Fruit fly (Drosophila melanogaster) whole organism, embryonic: ENCODE results near the gene Schip1.

Source experiments
- ATbp ChIP-seq: fragments of 200-800 bp; sonication (Bioruptor generic); optimal IDR thresholded peaks from 2 replicates; lab custom pipeline; 2017; ENCODE audit warnings: missing biosample characterization, mild to moderate bottlenecking, missing genetic modification characterization, missing genetic modification reagents
- Adf1 ChIP-seq: fragments of 200-800 bp; sonication (Bioruptor generic); IDR thresholded peaks from 2 replicates; pipeline ENCODE4 v1.3.6; 2022; ENCODE audit warnings: missing biosample characterization, missing genetic modification characterization
- BEAF-32 ChIP-seq: fragments of 200-800 bp; sonication (Bioruptor generic); optimal IDR thresholded peaks from 3 replicates; lab custom pipeline; 2017; ENCODE audit warnings: missing biosample characterization, missing genetic modification characterization, mild to moderate bottlenecking, moderate library complexity, missing genetic modification reagents
- Bgb ChIP-seq: fragments of 200-800 bp; sonication (Bioruptor generic); IDR thresholded peaks from 2 replicates; pipeline ENCODE4 v1.3.6; 2022; ENCODE audit warnings: missing biosample characterization, missing genetic modification characterization; ENCODE audit not compliant: partially characterized antibody
- CG13287 ChIP-seq: fragments of 200-800 bp; sonication (Bioruptor generic); IDR thresholded peaks from 2 replicates; pipeline ENCODE4 v1.3.6; 2022; ENCODE audit warnings: missing biosample characterization, missing genetic modification characterization; ENCODE audit not compliant: partially characterized antibody
- CG14014 ChIP-seq: fragments of 200-800 bp; sonication (Bioruptor generic); IDR thresholded peaks from 2 replicates; pipeline ENCODE4 v1.3.6; 2022; ENCODE audit warnings: missing biosample characterization, missing genetic modification characterization
- CG14860 ChIP-seq: fragments of 200-800 bp; sonication (Bioruptor generic); IDR thresholded peaks from 3 replicates; pipeline ENCODE4 v1.3.6; 2022; ENCODE audit warnings: missing biosample characterization, missing genetic modification characterization; ENCODE audit not compliant: partially characterized antibody
- CG15479 ChIP-seq: fragments of 200-800 bp; sonication (Bioruptor generic); optimal IDR thresholded peaks from 3 replicates; lab custom pipeline; 2019; ENCODE audit warnings: missing biosample characterization, mild to moderate bottlenecking, missing genetic modification characterization, moderate library complexity
- CG15514 ChIP-seq: fragments of 200-800 bp; sonication (Bioruptor generic); optimal IDR thresholded peaks from 3 replicates; lab custom pipeline; 2017; ENCODE audit warnings: missing biosample characterization, missing genetic modification characterization, mild to moderate bottlenecking, moderate library complexity, missing genetic modification reagents
- CG17359 ChIP-seq: fragments of 200-800 bp; sonication (Bioruptor generic); optimal IDR thresholded peaks from 3 replicates; lab custom pipeline; 2018; ENCODE audit warnings: missing biosample characterization, mild to moderate bottlenecking, missing genetic modification characterization, moderate library complexity
- CG1832 ChIP-seq: fragments of 200-800 bp; sonication (Bioruptor generic); optimal IDR thresholded peaks from 2 replicates; lab custom pipeline; 2017; ENCODE audit warnings: missing biosample characterization, mild to moderate bottlenecking, missing genetic modification characterization, inconsistent platforms
- CG18619 ChIP-seq: fragments of 200-800 bp; sonication (Bioruptor generic); optimal IDR thresholded peaks from 3 replicates; lab custom pipeline; 2017; ENCODE audit warnings: missing biosample characterization, mild to moderate bottlenecking, missing genetic modification characterization
- CG2116 ChIP-seq: fragments of 200-800 bp; sonication (Bioruptor generic); optimal IDR thresholded peaks from 3 replicates; lab custom pipeline; 2018; ENCODE audit warnings: missing biosample characterization, mild to moderate bottlenecking, missing genetic modification characterization
- CG42726 ChIP-seq: fragments of 200-800 bp; sonication (Bioruptor generic); IDR thresholded peaks from 2 replicates; pipeline ENCODE4 v1.3.6; 2022; ENCODE audit warnings: missing biosample characterization, missing genetic modification characterization; ENCODE audit not compliant: partially characterized antibody
- Dll ChIP-seq: fragments of 200-800 bp; sonication (Bioruptor generic); IDR thresholded peaks from 4 replicates; pipeline ENCODE4 v1.3.6; 2022; ENCODE audit warnings: missing biosample characterization, missing genetic modification characterization; ENCODE audit not compliant: partially characterized antibody
- Doc3 ChIP-seq: fragments of 200-800 bp; sonication (Bioruptor generic); IDR thresholded peaks from 3 replicates; pipeline ENCODE4 v1.3.6; 2022; ENCODE audit warnings: missing biosample characterization, missing genetic modification characterization; ENCODE audit not compliant: partially characterized antibody
- Dref ChIP-seq: fragments of 200-800 bp; sonication (Bioruptor generic); IDR thresholded peaks from 2 replicates; pipeline ENCODE4 v1.3.6; 2022; ENCODE audit warnings: missing biosample characterization, missing genetic modification characterization
- Drgx ChIP-seq: fragments of 200-800 bp; sonication (Bioruptor generic); IDR thresholded peaks from 2 replicates; pipeline ENCODE4 v1.3.6; 2022; ENCODE audit warnings: missing biosample characterization, missing genetic modification characterization
- E2f2 ChIP-seq: fragments of 200-800 bp; sonication (Bioruptor generic); IDR thresholded peaks from 2 replicates; pipeline ENCODE4 v1.3.6; 2022; ENCODE audit warnings: missing biosample characterization, missing genetic modification characterization
- Hr51 ChIP-seq, 2 experiments: fragments of 200-800 bp; sonication (Bioruptor generic); optimal IDR thresholded peaks; 2 replicates in 1 of 2; 3 replicates in 1 of 2; lab custom pipeline; 2016 to 2018; ENCODE audit warnings: missing biosample characterization in 2 of 2, missing genetic modification characterization in 2 of 2, mild to moderate bottlenecking in 1 of 2, moderate library complexity in 1 of 2
- Hr78 ChIP-seq, 2 experiments: fragments of 200-800 bp in 1 of 2; fragments of >200 bp in 1 of 2; sonication (Bioruptor generic) in 1 of 2; optimal IDR thresholded peaks; 2 replicates each; lab custom pipeline; 2017 to 2019; ENCODE audit warnings: missing biosample characterization in 2 of 2, missing genetic modification characterization in 2 of 2, mild to moderate bottlenecking in 1 of 2, moderate library complexity in 1 of 2
- Kr ChIP-seq: fragments of 200-800 bp; sonication (Bioruptor generic); optimal IDR thresholded peaks from 2 replicates; lab custom pipeline; 2017; ENCODE audit warnings: missing biosample characterization, mild to moderate bottlenecking, missing genetic modification characterization
- MESR4 ChIP-seq: fragments of 200-800 bp; sonication (Bioruptor generic); optimal IDR thresholded peaks from 2 replicates; lab custom pipeline; 2018; ENCODE audit warnings: missing biosample characterization, mild to moderate bottlenecking, missing genetic modification characterization, moderate library complexity
- Med ChIP-seq: fragments of 200-800 bp; sonication (Bioruptor generic); peaks from one replicate; lab custom pipeline; 2016; ENCODE audit warnings: missing biosample characterization, missing genetic modification characterization, mild to moderate bottlenecking, inconsistent platforms, moderate library complexity
- Mes4 ChIP-seq: fragments of 200-800 bp; sonication (Bioruptor generic); optimal IDR thresholded peaks from 2 replicates; lab custom pipeline; 2016; ENCODE audit warnings: missing biosample characterization, missing genetic modification characterization
- Neu2 ChIP-seq: fragments of 200-800 bp; sonication (Bioruptor generic); optimal IDR thresholded peaks from 3 replicates; lab custom pipeline; 2016; ENCODE audit warnings: missing biosample characterization, missing genetic modification characterization, borderline replicate concordance
- Nf-YA ChIP-seq: fragments of 200-800 bp; sonication (Bioruptor generic); IDR thresholded peaks from 2 replicates; pipeline ENCODE4 v1.3.6; 2022; ENCODE audit warnings: missing biosample characterization, missing genetic modification characterization
- Rx ChIP-seq: fragments of 200-800 bp; sonication (Bioruptor generic); IDR thresholded peaks from 2 replicates; pipeline ENCODE4 v1.3.6; 2022; ENCODE audit warnings: missing biosample characterization, missing genetic modification characterization
- Scr ChIP-seq: fragments of 200-800 bp; sonication (Bioruptor generic); IDR thresholded peaks from 2 replicates; pipeline ENCODE4 v1.3.6; 2022; ENCODE audit warnings: missing biosample characterization, missing genetic modification characterization; ENCODE audit not compliant: partially characterized antibody
- Sry-β ChIP-seq: fragments of 200-800 bp; sonication (Bioruptor generic); optimal IDR thresholded peaks from 2 replicates; lab custom pipeline; 2018; ENCODE audit warnings: missing biosample characterization, mild to moderate bottlenecking, missing genetic modification characterization, moderate library complexity
- bbx ChIP-seq: fragments of 200-800 bp; sonication (Bioruptor generic); IDR thresholded peaks from 2 replicates; pipeline ENCODE4 v1.3.6; 2022; ENCODE audit warnings: missing biosample characterization, missing genetic modification characterization; ENCODE audit not compliant: partially characterized antibody
- bowl ChIP-seq: fragments of 200-800 bp; sonication (Bioruptor generic); IDR thresholded peaks from 2 replicates; pipeline ENCODE4 v1.3.6; 2022; ENCODE audit warnings: missing biosample characterization, missing genetic modification characterization
- corto ChIP-seq: fragments of 200-800 bp; sonication (Bioruptor generic); optimal IDR thresholded peaks from 2 replicates; lab custom pipeline; 2016; ENCODE audit warnings: missing biosample characterization, mild to moderate bottlenecking, missing genetic modification characterization, moderate library complexity
- crp ChIP-seq, 2 experiments: fragments of 200-800 bp; sonication (Bioruptor generic); optimal IDR thresholded peaks; 2 replicates in 1 of 2; 3 replicates in 1 of 2; lab custom pipeline; 2017; ENCODE audit warnings: missing biosample characterization in 2 of 2, missing genetic modification characterization in 2 of 2, mild to moderate bottlenecking in 1 of 2, moderate library complexity in 1 of 2
- esg ChIP-seq: fragments of 200-800 bp; sonication (Bioruptor generic); conservative IDR thresholded peaks from 2 replicates; pipeline ENCODE4 v1.3.6; 2022; ENCODE audit warnings: missing biosample characterization, missing genetic modification characterization
- gfzf ChIP-seq: fragments of 200-800 bp; sonication (Bioruptor generic); optimal IDR thresholded peaks from 2 replicates; lab custom pipeline; 2016; ENCODE audit warnings: missing biosample characterization, mild to moderate bottlenecking, missing genetic modification characterization, moderate library complexity
- gsb ChIP-seq: fragments of 200-800 bp; sonication (Bioruptor generic); IDR thresholded peaks from 2 replicates; pipeline ENCODE4 v1.3.6; 2022; ENCODE audit warnings: missing biosample characterization, missing genetic modification characterization
- hkb ChIP-seq, 2 experiments: fragments of 200-800 bp in 1 of 2; fragments of >200 bp in 1 of 2; sonication (Bioruptor generic) in 1 of 2; IDR thresholded peaks in 1 of 2; optimal IDR thresholded peaks in 1 of 2; 2 replicates each; pipeline versions ENCODE4 v1.3.6 to Lab custom; 2017 to 2022; ENCODE audit warnings: missing biosample characterization in 1 of 2, missing genetic modification characterization in 1 of 2
- knrl ChIP-seq: fragments of 200-800 bp; sonication (Bioruptor generic); IDR thresholded peaks from 3 replicates; pipeline ENCODE4 v1.3.6; 2022; ENCODE audit warnings: missing biosample characterization, missing genetic modification characterization; ENCODE audit not compliant: partially characterized antibody
- nom ChIP-seq: fragments of 200-800 bp; sonication (Bioruptor generic); optimal IDR thresholded peaks from 2 replicates; lab custom pipeline; 2017; ENCODE audit warnings: missing biosample characterization, missing genetic modification characterization, mild to moderate bottlenecking, moderate library complexity, missing genetic modification reagents
- pzg ChIP-seq: fragments of 200-800 bp; sonication (Bioruptor generic); optimal IDR thresholded peaks from 3 replicates; lab custom pipeline; 2018; ENCODE audit warnings: missing biosample characterization, mild to moderate bottlenecking, missing genetic modification characterization, moderate library complexity
- seq ChIP-seq: fragments of 200-800 bp; sonication (Bioruptor generic); IDR thresholded peaks from 2 replicates; pipeline ENCODE4 v1.3.6; 2022; ENCODE audit warnings: missing biosample characterization, missing genetic modification characterization
- sisA ChIP-seq: fragments of 200-800 bp; sonication (Bioruptor generic); IDR thresholded peaks from 2 replicates; pipeline ENCODE4 v1.3.6; 2022; ENCODE audit warnings: missing biosample characterization, missing genetic modification characterization
- ssp ChIP-seq: fragments of 200-800 bp; sonication (Bioruptor generic); IDR thresholded peaks from 2 replicates; pipeline ENCODE4 v1.3.6; 2022; ENCODE audit warnings: missing biosample characterization, missing genetic modification characterization
- trem ChIP-seq: fragments of 200-800 bp; optimal IDR thresholded peaks from 3 replicates; lab custom pipeline; 2019; ENCODE audit warnings: missing biosample characterization, mild to moderate bottlenecking, missing genetic modification characterization, moderate library complexity
- vnd ChIP-seq: fragments of 200-800 bp; sonication (Bioruptor generic); IDR thresholded peaks from 3 replicates; pipeline ENCODE4 v1.3.6; 2022; ENCODE audit warnings: missing biosample characterization, missing genetic modification characterization; ENCODE audit not compliant: partially characterized antibody
- wek ChIP-seq: fragments of 200-800 bp; sonication (Bioruptor generic); optimal IDR thresholded peaks from 3 replicates; lab custom pipeline; 2018; ENCODE audit warnings: missing biosample characterization, mild to moderate bottlenecking, missing genetic modification characterization, moderate library complexity

Schip1 gene

dm6 chr2L:10344029-10344606, 13.2 kb upstream of the Schip1 start, which contains the start of gene Frmd5:
Gene Frmd5 (plus strand): TSS chr2L:10344442.
- no peak for TF ChIP-seq Mes4 (GFP tag; lab: Kevin White, UChicago)
- TF ChIP-seq CG14860 (GFP tag; lab: Robert Waterston, UW) = peak; percentile 65
- no peak for TF ChIP-seq esg (GFP tag; lab: Robert Waterston, UW)
- TF ChIP-seq bowl (GFP tag; lab: Robert Waterston, UW) = no peak
- no peak for TF ChIP-seq Rx
- TF ChIP-seq Nf-YA (GFP tag; lab: Robert Waterston, UW) = no peak
- peak; percentile 54 for TF ChIP-seq Scr
- TF ChIP-seq Hr51 (GFP tag; optimal IDR thresholded peaks at IDR 0.05; lab: Kevin White, UChicago) = no peak
- TF ChIP-seq gfzf (GFP tag; lab: Kevin White, UChicago) = peak; percentile 46
- no peak for TF ChIP-seq hkb (optimal IDR thresholded peaks at IDR 0.05; lab: Kevin White, UChicago)
- no peak for TF ChIP-seq hkb (GFP tag; IDR thresholded peaks at IDR 0.05; lab: Robert Waterston, UW)
- TF ChIP-seq CG15514 (GFP tag; lab: Kevin White, UChicago) = peak; percentile 74
- TF ChIP-seq Med = peak; percentile 23
- TF ChIP-seq E2f2 = no peak
- TF ChIP-seq wek (GFP tag; lab: Kevin White, UChicago) = peak; percentile 91
- TF ChIP-seq knrl (GFP tag; lab: Robert Waterston, UW) = 0 out of 3 replicates have a peak, but pooled peaks have one; percentile 25
- peak; percentile 62 for TF ChIP-seq CG13287
- peak in 1 of 2 experiments; percentile 54 for TF ChIP-seq crp (GFP tag; optimal IDR thresholded peaks at IDR 0.05; lab: Kevin White, UChicago)
- TF ChIP-seq trem (tag; lab: Kevin White, UChicago) = no peak
- TF ChIP-seq CG1832 (GFP tag; lab: Kevin White, UChicago) = no peak
- TF ChIP-seq pzg (GFP tag; lab: Kevin White, UChicago) = peak; percentile 22
- TF ChIP-seq Neu2 (GFP tag; lab: Kevin White, UChicago) = peak; percentile 62
- peak; percentile 66; the same call in 2 of the 4 replicates for TF ChIP-seq Dll
- TF ChIP-seq corto (GFP tag; lab: Kevin White, UChicago) = no peak
- no peak for TF ChIP-seq CG14014 (GFP tag; lab: Robert Waterston, UW)
- no peak for TF ChIP-seq CG2116
- TF ChIP-seq CG42726 (GFP tag; lab: Robert Waterston, UW) = no peak
- no peak for TF ChIP-seq CG18619 (GFP tag; lab: Kevin White, UChicago)
- TF ChIP-seq sisA (GFP tag; lab: Robert Waterston, UW) = no peak
- peak; percentile 21 for TF ChIP-seq BEAF-32
- peak; percentile 11; the same call in 1 of the 2 replicates for TF ChIP-seq seq (GFP tag; lab: Robert Waterston, UW)
- TF ChIP-seq MESR4 = peak; percentile 6
- peak; percentile 37; the same call in 1 of the 2 replicates for TF ChIP-seq bbx (GFP tag; lab: Robert Waterston, UW)
- no peak for TF ChIP-seq Hr78 (GFP tag; optimal IDR thresholded peaks at IDR 0.05; lab: Kevin White, UChicago)
- TF ChIP-seq ssp (GFP tag; lab: Robert Waterston, UW) = no peak
- TF ChIP-seq gsb (GFP tag; lab: Robert Waterston, UW) = no peak
- no peak for TF ChIP-seq CG17359 (tag; lab: Kevin White, UChicago)
- no peak for TF ChIP-seq Adf1 (GFP tag; lab: Robert Waterston, UW)
- no peak for TF ChIP-seq vnd (GFP tag; lab: Robert Waterston, UW)
- no peak for TF ChIP-seq Doc3
- no peak for TF ChIP-seq Drgx (GFP tag; lab: Robert Waterston, UW)
- peak; percentile 34 for TF ChIP-seq Dref (GFP tag; lab: Robert Waterston, UW)
- TF ChIP-seq nom (GFP tag; lab: Kevin White, UChicago) = no peak
- TF ChIP-seq CG15479 (GFP tag; lab: Kevin White, UChicago) = no peak
- 0 out of 2 replicates have a peak, but pooled peaks have one; percentile 7 for TF ChIP-seq Bgb (GFP tag; lab: Robert Waterston, UW)
- no peak for TF ChIP-seq Kr (GFP tag; lab: Kevin White, UChicago)
- TF ChIP-seq ATbp (GFP tag; lab: Kevin White, UChicago) = no peak
- no peak for TF ChIP-seq Sry-β
